Worm (Caenorhabditis elegans) whole organism, young adult: Measurements from ENCODE around the gene srbc-55.

ENCODE experiments used
- B0019.2 ChIP-seq: fragments of 200-800 bp; sonication (Bioruptor generic); conservative IDR thresholded peaks from 2 replicates; pipeline ENCODE4 v1.3.6; 2022; ENCODE audit warnings: missing genetic modification reagents, missing genetic modification characterization, missing compliant biosample characterization
- C17E4.6 ChIP-seq: fragments of 200-800 bp; sonication (Bioruptor generic); IDR thresholded peaks from 2 replicates; pipeline ENCODE4 v1.3.6; 2022; ENCODE audit warnings: missing genetic modification reagents, missing genetic modification characterization, missing compliant biosample characterization
- D2030.7 ChIP-seq: fragments of 200-800 bp; sonication (Bioruptor generic); IDR thresholded peaks from 2 replicates; pipeline ENCODE4 v1.3.6; 2022; ENCODE audit warnings: missing genetic modification reagents, missing genetic modification characterization, missing compliant biosample characterization
- K11D2.4 ChIP-seq: fragments of 200-800 bp; sonication (Bioruptor generic); IDR thresholded peaks from 2 replicates; pipeline ENCODE4 v1.3.6; 2022; ENCODE audit warnings: missing genetic modification reagents, missing genetic modification characterization, missing compliant biosample characterization
- T07F8.4 ChIP-seq: sonication (generic microtip); optimal IDR thresholded peaks from 2 replicates; lab custom pipeline; 2016; ENCODE audit warnings: mild to moderate bottlenecking, missing genetic modification characterization, moderate library complexity, missing compliant biosample characterization
- Y95B8A.8 ChIP-seq: fragments of 200-800 bp; sonication (Bioruptor generic); IDR thresholded peaks from 2 replicates; pipeline ENCODE4 v1.3.6; 2022; ENCODE audit warnings: missing genetic modification reagents, missing genetic modification characterization, missing compliant biosample characterization
- aptf-2 ChIP-seq: fragments of 200-800 bp; sonication (Bioruptor generic); conservative IDR thresholded peaks from 2 replicates; pipeline ENCODE4 v1.3.6; 2022; ENCODE audit warnings: missing genetic modification reagents, missing genetic modification characterization, missing compliant biosample characterization
- bed-1 ChIP-seq: fragments of 200-800 bp; sonication (Bioruptor generic); IDR thresholded peaks from 2 replicates; pipeline ENCODE4 v1.3.6; 2022; ENCODE audit warnings: missing genetic modification reagents, missing genetic modification characterization, missing compliant biosample characterization
- ceh-100 ChIP-seq: fragments of 200-800 bp; sonication (Bioruptor generic); IDR thresholded peaks from 2 replicates; pipeline ENCODE4 v1.3.6; 2022; ENCODE audit warnings: missing genetic modification reagents, missing genetic modification characterization, missing compliant biosample characterization
- ceh-40 ChIP-seq: fragments of 200-800 bp; sonication (Bioruptor generic); IDR thresholded peaks from 2 replicates; pipeline ENCODE4 v1.3.6; 2022; ENCODE audit warnings: missing genetic modification characterization, missing compliant biosample characterization
- ceh-79 ChIP-seq: sonication (generic microtip); optimal IDR thresholded peaks from 2 replicates; lab custom pipeline; 2017; ENCODE audit warnings: mild to moderate bottlenecking, missing genetic modification characterization, missing compliant biosample characterization
- dox-1 ChIP-seq: fragments of 200-800 bp; sonication (Bioruptor generic); IDR thresholded peaks from 2 replicates; pipeline ENCODE4 v1.3.6; 2022; ENCODE audit warnings: missing genetic modification reagents, missing genetic modification characterization, missing compliant biosample characterization
- efl-1 ChIP-seq: fragments of 150-350 bp; optimal IDR thresholded peaks from 2 replicates; lab custom pipeline; 2014; ENCODE audit warnings: missing biosample characterization, missing genetic modification reagents, missing genetic modification characterization
- egl-44 ChIP-seq: fragments of 200-800 bp; sonication (Bioruptor generic); IDR thresholded peaks from 2 replicates; pipeline ENCODE4 v1.3.6; 2022; ENCODE audit warnings: missing genetic modification reagents, missing genetic modification characterization, missing compliant biosample characterization
- ekl-4 ChIP-seq: fragments of 200-800 bp; sonication (Bioruptor generic); IDR thresholded peaks from 2 replicates; pipeline ENCODE4 v1.3.6; 2022; ENCODE audit warnings: missing genetic modification reagents, missing genetic modification characterization, missing compliant biosample characterization
- gei-17 ChIP-seq: fragments of 200-800 bp; sonication (Bioruptor generic); optimal IDR thresholded peaks from 2 replicates; lab custom pipeline; 2018; ENCODE audit warnings: mild to moderate bottlenecking, missing genetic modification characterization, missing compliant biosample characterization
- hlh-12 ChIP-seq: sonication (generic microtip); optimal IDR thresholded peaks from 2 replicates; lab custom pipeline; 2016; ENCODE audit warnings: missing genetic modification characterization, missing compliant biosample characterization
- hmg-20 ChIP-seq: fragments of 200-800 bp; sonication (Bioruptor generic); IDR thresholded peaks from 2 replicates; pipeline ENCODE4 v1.3.6; 2022; ENCODE audit warnings: missing genetic modification reagents, missing genetic modification characterization, missing compliant biosample characterization
- hrde-1 ChIP-seq: sonication (generic microtip); optimal IDR thresholded peaks from 2 replicates; lab custom pipeline; 2016; ENCODE audit warnings: missing genetic modification characterization, mild to moderate bottlenecking, missing compliant biosample characterization, moderate library complexity, missing genotype, missing genetic modification reagents, borderline replicate concordance
- let-526 ChIP-seq: fragments of 200-800 bp; sonication (Bioruptor generic); IDR thresholded peaks from 2 replicates; pipeline ENCODE4 v1.3.6; 2022; ENCODE audit warnings: missing genetic modification reagents, missing genetic modification characterization, missing compliant biosample characterization
- lin-35 ChIP-seq, 3 experiments: fragments of 150-350 bp in 2 of 3; sonication (generic microtip) in 1 of 3; optimal IDR thresholded peaks; 2 replicates each; lab custom pipeline; 2014 to 2018; ENCODE audit warnings: missing biosample characterization in 3 of 3, missing genetic modification characterization in 3 of 3, missing genetic modification reagents in 3 of 3
- madf-6 ChIP-seq: fragments of 200-800 bp; sonication (Bioruptor generic); IDR thresholded peaks from 2 replicates; pipeline ENCODE4 v1.3.6; 2022; ENCODE audit warnings: missing genetic modification reagents, missing genetic modification characterization, missing compliant biosample characterization
- nfya-1 ChIP-seq: sonication (generic microtip); optimal IDR thresholded peaks from 2 replicates; lab custom pipeline; 2017; ENCODE audit warnings: antibody characterized with exemption, missing compliant biosample characterization, missing genetic modification characterization, borderline replicate concordance; ENCODE audit not compliant: insufficient read depth
- nfyb-1 ChIP-seq: fragments of 200-800 bp; sonication (Bioruptor generic); IDR thresholded peaks from 2 replicates; pipeline ENCODE4 v1.3.6; 2022; ENCODE audit warnings: missing genetic modification reagents, missing genetic modification characterization, missing compliant biosample characterization
- nhr-80 ChIP-seq: sonication (generic microtip); optimal IDR thresholded peaks from 2 replicates; lab custom pipeline; 2016; ENCODE audit warnings: missing genetic modification characterization, missing compliant biosample characterization
- pha-4 ChIP-seq: fragments of 150-350 bp; sonication (generic microtip); optimal IDR thresholded peaks from 2 replicates; lab custom pipeline; 2014; ENCODE audit warnings: missing biosample characterization, missing genetic modification reagents, missing genetic modification characterization
- rec-8 ChIP-seq, 2 experiments: sonication (generic microtip); optimal IDR thresholded peaks; 2 replicates each; lab custom pipeline; 2016; ENCODE audit warnings: mild to moderate bottlenecking in 2 of 2, missing genetic modification characterization in 2 of 2, missing genetic modification reagents in 2 of 2, missing genotype in 2 of 2, missing biosample characterization in 1 of 2, missing compliant biosample characterization in 1 of 2, moderate library complexity in 1 of 2
- repo-1 ChIP-seq: sonication (generic microtip); optimal IDR thresholded peaks from 2 replicates; lab custom pipeline; 2017; ENCODE audit warnings: mild to moderate bottlenecking, missing genetic modification characterization, missing compliant biosample characterization
- rpc-1 ChIP-seq, 2 experiments: fragments of 150-350 bp in 1 of 2; sonication (generic microtip) in 1 of 2; optimal IDR thresholded peaks; 2 replicates each; lab custom pipeline; 2014 to 2018; ENCODE audit warnings: missing biosample characterization in 1 of 2, missing genetic modification characterization in 1 of 2, missing genetic modification reagents in 1 of 2, missing genotype in 1 of 2
- sdz-38 ChIP-seq: sonication (generic microtip); optimal IDR thresholded peaks from 2 replicates; lab custom pipeline; 2016; ENCODE audit warnings: missing genotype, missing genetic modification characterization, missing compliant biosample characterization
- snpc-1.3 ChIP-seq: sonication (generic microtip); optimal IDR thresholded peaks from 2 replicates; lab custom pipeline; 2017; ENCODE audit warnings: missing genetic modification characterization, mild to moderate bottlenecking, missing compliant biosample characterization, antibody characterized with exemption, moderate library complexity, missing genotype, missing genetic modification reagents; ENCODE audit not compliant: insufficient read depth
- ztf-18 ChIP-seq: sonication (generic microtip); optimal IDR thresholded peaks from 2 replicates; lab custom pipeline; 2016; ENCODE audit warnings: missing genotype, mild to moderate bottlenecking, missing genetic modification characterization, missing compliant biosample characterization
- ztf-25 ChIP-seq: fragments of 200-800 bp; sonication (Bioruptor generic); IDR thresholded peaks from 2 replicates; pipeline ENCODE4 v1.3.6; 2022; ENCODE audit warnings: missing genetic modification reagents, missing genetic modification characterization, missing compliant biosample characterization
- ztf-3 ChIP-seq: fragments of 200-800 bp; sonication (Bioruptor generic); optimal IDR thresholded peaks from 2 replicates; lab custom pipeline; 2018; ENCODE audit warnings: mild to moderate bottlenecking, missing genetic modification characterization, missing compliant biosample characterization

srbc-55 gene

ce11 chrV:15796087-15796486 is 33.7 kb downstream of the srbc-55 start, which contains the start of gene nhr-223 (continued):
- TF ChIP-seq K11D2.4 (GFP tag; lab: Robert Waterston, UW) (no peak), repo-1 (no peak)

DNA sequence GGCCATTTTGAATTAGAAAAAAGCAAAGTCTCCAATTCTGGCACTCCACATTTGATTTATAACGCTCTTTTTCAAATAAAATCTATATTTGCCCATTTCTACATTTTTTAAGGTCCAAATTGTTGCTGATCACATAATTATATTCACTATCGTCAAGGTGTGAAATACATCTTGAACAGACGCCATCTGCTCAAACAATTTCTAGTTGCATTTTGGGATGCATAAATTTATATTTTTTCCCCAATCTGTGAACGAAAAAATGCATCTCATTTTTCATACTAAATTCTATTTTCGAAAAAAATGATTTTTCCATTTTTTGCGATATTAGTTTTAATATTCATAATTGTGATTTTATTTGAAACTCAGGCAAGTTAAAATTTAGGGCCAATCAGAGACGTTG is 36.5 kb downstream of the srbc-55 start, which contains the start of gene T26E4.7:
TSS of gene T26E4.7 (plus strand) at position 301 of the 400 bp plus-strand sequence.
- TF ChIP-seq let-526 (GFP tag; lab: Robert Waterston, UW) (no peak), nhr-80 (tag; lab: Kevin White, UChicago) (no peak), sdz-38 (tag; lab: Kevin White, UChicago) (no peak), ztf-18 (tag; lab: Kevin White, UChicago) (no peak), egl-44 (GFP tag; lab: Robert Waterston, UW) (no peak), C17E4.6 (GFP tag; lab: Robert Waterston, UW) (no peak), T07F8.4 (no peak), hlh-12 (tag; lab: Kevin White, UChicago) (no peak), ztf-25 (no peak), nfyb-1 (no peak)

DNA sequence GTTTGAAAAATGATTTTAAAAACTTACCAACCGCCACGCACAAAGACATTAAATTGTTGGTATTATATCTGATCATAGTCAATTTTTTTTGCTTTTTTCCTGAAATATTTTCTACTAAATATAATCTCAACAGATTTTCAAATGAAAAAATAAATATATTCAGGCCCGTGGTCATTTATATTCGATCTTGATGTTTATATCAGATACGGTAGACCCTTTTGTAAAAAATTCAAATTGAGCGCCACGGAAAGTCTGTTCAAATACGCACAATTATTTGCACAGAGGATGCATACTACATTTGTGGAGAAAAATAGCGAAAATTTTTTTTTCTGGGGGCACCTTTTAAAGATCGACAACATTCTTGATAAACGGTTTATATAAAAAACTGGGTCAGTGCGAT is 37.4 kb downstream of the srbc-55 start, which contains the start of gene T26E4.4:
TSS of gene T26E4.4 (minus strand) at position 101 of the 400 bp plus-strand sequence.
- TF ChIP-seq hlh-12 (tag; lab: Kevin White, UChicago) (no peak), D2030.7 (GFP tag; lab: Robert Waterston, UW) (no peak), ceh-100 (GFP tag; lab: Robert Waterston, UW) (no peak)

DNA sequence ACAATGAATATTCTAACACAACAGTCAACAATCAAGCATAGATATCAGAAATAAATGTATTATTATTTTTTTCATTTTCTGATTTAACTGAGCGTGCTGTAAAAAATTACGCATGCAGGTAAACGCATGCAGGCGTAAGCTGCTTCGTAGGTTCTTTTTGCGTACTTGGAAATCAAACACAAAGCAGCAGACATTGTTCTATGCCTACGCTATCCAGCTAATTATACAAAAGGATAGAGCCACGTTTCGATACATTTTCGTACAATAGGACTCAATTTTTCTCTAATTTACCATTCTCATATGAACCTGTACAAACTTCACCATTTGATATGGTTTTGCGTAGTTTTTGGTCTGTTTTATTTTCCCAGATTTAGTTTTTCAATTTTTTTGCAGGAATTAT is 47.3 kb downstream of the srbc-55 start, which contains the start of gene T26E4.3:
TSS of gene T26E4.3 (plus strand) at position 301 of the 400 bp plus-strand sequence.
- TF ChIP-seq Y95B8A.8 (GFP tag; lab: Robert Waterston, UW), result no peak
- TF ChIP-seq B0019.2 (GFP tag; lab: Robert Waterston, UW), result no peak
- TF ChIP-seq nfya-1 (tag; lab: Kevin White, UChicago), result no peak
- TF ChIP-seq lin-35 (GFP tag; optimal IDR thresholded peaks at IDR 0.05; lab: Kevin White, UChicago), result no peak
- no peak for TF ChIP-seq efl-1 (GFP tag; lab: Kevin White, UChicago)
- no peak for TF ChIP-seq hmg-20 (GFP tag; lab: Robert Waterston, UW)
- TF ChIP-seq dox-1 (GFP tag; lab: Robert Waterston, UW), result no peak
- no peak for TF ChIP-seq snpc-1.3 (tag; lab: Kevin White, UChicago)
- no peak for TF ChIP-seq ceh-79 (tag; lab: Kevin White, UChicago)
- no peak for TF ChIP-seq madf-6 (GFP tag; lab: Robert Waterston, UW)
- no peak for TF ChIP-seq hrde-1
- TF ChIP-seq gei-17 (GFP tag; lab: Kevin White, UChicago), result no peak
- no peak for TF ChIP-seq ztf-3
- TF ChIP-seq bed-1 (GFP tag; lab: Robert Waterston, UW), result no peak
- TF ChIP-seq aptf-2, result no peak
- TF ChIP-seq rec-8 (tag; optimal IDR thresholded peaks at IDR 0.05; lab: Kevin White, UChicago), result no peak
- TF ChIP-seq, all 124 proteins: peak for 0

- TF ChIP-seq rpc-1 (optimal IDR thresholded peaks at IDR 0.05; lab: Kevin White, UChicago) (no peak), rpc-1 (tag; optimal IDR thresholded peaks at IDR 0.05; lab: Kevin White, UChicago) (no peak), ekl-4 (no peak), pha-4 (tag; lab: Kevin White, UChicago) (no peak), ceh-40 (GFP tag; lab: Robert Waterston, UW) (no peak), K11D2.4 (GFP tag; lab: Robert Waterston, UW) (no peak), gei-17 (GFP tag; lab: Kevin White, UChicago) (no peak)
Measured at ce11 chrV:15781086-15781485, 48.7 kb downstream of the srbc-55 start, which contains the start of gene T26E4.2. Gene T26E4.2 (plus strand): TSS chrV:15781386.
